Worm (Caenorhabditis elegans): ENCODE measurements around the gene T22B7.7.

- TF ChIP-seq gei-8 (GFP tag; optimal IDR thresholded peaks at IDR 0.05): no peak
- TF ChIP-seq mep-1 (tag; optimal IDR thresholded peaks at IDR 0.05): no peak
These were observed 43.3 kb upstream of the T22B7.7 start, which contains the start of gene W01C8.5 for ce11 chrX:5697208-5697607.

All from whole organism, L4 larva.